Worm (Caenorhabditis elegans) whole organism, young adult: ENCODE data around the gene D2085.7.

Experiments
- K11D2.4 ChIP-seq: fragments of 200-800 bp; sonication (Bioruptor generic); IDR thresholded peaks from 2 replicates; pipeline ENCODE4 v1.3.6; 2022; ENCODE audit warnings: missing genetic modification reagents, missing genetic modification characterization, missing compliant biosample characterization
- T26A5.8 ChIP-seq: sonication (generic microtip); optimal IDR thresholded peaks from 2 replicates; lab custom pipeline; 2016; ENCODE audit warnings: missing genetic modification characterization, missing compliant biosample characterization
- Y95B8A.8 ChIP-seq: fragments of 200-800 bp; sonication (Bioruptor generic); IDR thresholded peaks from 2 replicates; pipeline ENCODE4 v1.3.6; 2022; ENCODE audit warnings: missing genetic modification reagents, missing genetic modification characterization, missing compliant biosample characterization
- ama-1 ChIP-seq, 3 experiments: fragments of 150-350 bp in 1 of 3; sonication (generic microtip) in 2 of 3; optimal IDR thresholded peaks; 2 replicates each; lab custom pipeline; 2014 to 2018; ENCODE audit warnings: missing biosample characterization in 2 of 3, missing genetic modification characterization in 2 of 3, missing genetic modification reagents in 2 of 3
- egrh-3 ChIP-seq: fragments of 200-800 bp; sonication (Bioruptor generic); IDR thresholded peaks from 2 replicates; pipeline ENCODE4 v1.3.6; 2022; ENCODE audit warnings: missing genetic modification reagents, missing genetic modification characterization, missing compliant biosample characterization
- mcd-1 ChIP-seq: fragments of 200-800 bp; sonication (Bioruptor generic); IDR thresholded peaks from 2 replicates; pipeline ENCODE4 v1.3.6; 2022; ENCODE audit warnings: missing genetic modification reagents, missing genetic modification characterization, missing compliant biosample characterization
- unc-130 ChIP-seq: sonication (generic microtip); optimal IDR thresholded peaks from 2 replicates; lab custom pipeline; 2016; ENCODE audit warnings: missing genetic modification reagents, missing genetic modification characterization, missing compliant biosample characterization
- ztf-3 ChIP-seq: fragments of 200-800 bp; sonication (Bioruptor generic); optimal IDR thresholded peaks from 2 replicates; lab custom pipeline; 2018; ENCODE audit warnings: mild to moderate bottlenecking, missing genetic modification characterization, missing compliant biosample characterization

DNA sequence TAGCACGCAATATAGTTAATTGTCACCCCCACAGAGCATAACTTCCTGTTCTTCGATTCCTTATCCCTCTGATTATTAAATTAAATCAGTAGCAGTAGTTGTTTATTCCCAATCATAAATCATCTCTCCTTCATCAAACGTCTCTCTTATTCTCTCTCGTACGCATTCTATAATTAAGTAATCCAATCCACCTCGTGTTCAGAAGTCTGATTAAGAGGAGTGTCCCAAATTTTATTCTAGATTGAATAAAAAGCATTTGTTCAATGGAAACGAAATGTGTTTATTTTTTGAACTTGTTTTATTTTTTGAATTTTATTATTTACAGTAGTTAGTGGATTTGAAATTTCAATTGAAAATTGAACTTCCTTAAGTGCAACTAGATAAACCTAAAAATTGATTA lies 29.9 kb upstream of the D2085.7 start:
- TF ChIP-seq mcd-1 (GFP tag; lab: Robert Waterston, UW): no peak
- TF ChIP-seq unc-130 (GFP tag; lab: Kevin White, UChicago): no peak
- no peak for TF ChIP-seq T26A5.8 (tag; lab: Kevin White, UChicago)
- TF ChIP-seq Y95B8A.8: no peak
- no peak for TF ChIP-seq egrh-3 (GFP tag; lab: Robert Waterston, UW)
- no peak for TF ChIP-seq ama-1 (optimal IDR thresholded peaks at IDR 0.05; lab: Kevin White, UChicago)
- no peak for TF ChIP-seq ama-1 (GFP tag; optimal IDR thresholded peaks at IDR 0.05; lab: Kevin White, UChicago)
- TF ChIP-seq ztf-3 (GFP tag; lab: Kevin White, UChicago): no peak
- TF ChIP-seq K11D2.4: no peak
